Fruit fly (Drosophila melanogaster): ENCODE data around the gene CG13738.
A peak's percentile ranks its signal among the peaks of the same experiment; 100 is the strongest.

The CG13738 gene

dm6 chr3L:13986330-13986729 lies 13.1 kb upstream of the CG13738 start, which contains the start of gene CG17362 (continued):
- TF ChIP-seq CG42726 (GFP tag; IDR thresholded peaks at IDR 0.05; ENCODE audit: partially characterized antibody) (no peak), Sin3A (optimal IDR thresholded peaks at IDR 0.05) (no peak), Fer2 (tag; optimal IDR thresholded peaks at IDR 0.05) (no peak), CG2678 (tag; optimal IDR thresholded peaks at IDR 0.05) (no peak), ranshi (GFP tag; IDR thresholded peaks at IDR 0.05) (no peak), vnd (GFP tag; IDR thresholded peaks at IDR 0.05; ENCODE audit: partially characterized antibody) (no peak), CG32767 (GFP tag; IDR thresholded peaks at IDR 0.05) (no peak), HLH4C (GFP tag; IDR thresholded peaks at IDR 0.05; ENCODE audit: partially characterized antibody) (no peak), CG14050 (GFP tag; IDR thresholded peaks at IDR 0.05) (no peak), CG31224 (GFP tag; IDR thresholded peaks at IDR 0.05) (no peak), CG15011 (GFP tag; optimal IDR thresholded peaks at IDR 0.05) (peak; percentile 13), tap (tag; optimal IDR thresholded peaks at IDR 0.05) (no peak), Sox100B (GFP tag; optimal IDR thresholded peaks at IDR 0.05) (no peak), CG13296 (GFP tag; optimal IDR thresholded peaks at IDR 0.05) (no peak), Vsx1 (GFP tag; optimal IDR thresholded peaks at IDR 0.05) (no peak), onecut (GFP tag; IDR thresholded peaks at IDR 0.05) (no peak), CG8281 (tag; optimal IDR thresholded peaks at IDR 0.05) (no peak), Hmr (GFP tag; optimal IDR thresholded peaks at IDR 0.05) (peak; percentile 37), Eip74EF (GFP tag; optimal IDR thresholded peaks at IDR 0.05) (no peak), CTCF (GFP tag; optimal IDR thresholded peaks at IDR 0.05) (no peak), sug (tag; optimal IDR thresholded peaks at IDR 0.05) (no peak), dysf (GFP tag; IDR thresholded peaks at IDR 0.05) (no peak), chn (GFP tag; optimal IDR thresholded peaks at IDR 0.05) (no peak), ind (GFP tag; optimal IDR thresholded peaks at IDR 0.05) (no peak), CG12236 (GFP tag; optimal IDR thresholded peaks at IDR 0.05) (no peak), NfI (GFP tag; optimal IDR thresholded peaks at IDR 0.05) (no peak), CG2120 (GFP tag; optimal IDR thresholded peaks at IDR 0.05) (peak; percentile 14), slp2 (GFP tag; optimal IDR thresholded peaks at IDR 0.05) (no peak), bcd (GFP tag; optimal IDR thresholded peaks at IDR 0.05) (no peak), tio (GFP tag; optimal IDR thresholded peaks at IDR 0.05) (no peak), CG6813 (GFP tag; optimal IDR thresholded peaks at IDR 0.05) (peak; percentile 18), CHES-1-like (GFP tag; optimal IDR thresholded peaks at IDR 0.05) (no peak), bigmax (GFP tag; optimal IDR thresholded peaks at IDR 0.05) (no peak), h (optimal IDR thresholded peaks at IDR 0.05) (no peak), nmo (GFP tag; optimal IDR thresholded peaks at IDR 0.05) (no peak), Mes4 (GFP tag; optimal IDR thresholded peaks at IDR 0.05) (no peak), Atf6 (GFP tag; IDR thresholded peaks at IDR 0.05) (peak; percentile 21; the same call in 1 of the 2 replicates), HmgZ (tag; optimal IDR thresholded peaks at IDR 0.05) (no peak), CG9727 (GFP tag; optimal IDR thresholded peaks at IDR 0.05) (no peak), unc-4 (GFP tag; IDR thresholded peaks at IDR 0.05; ENCODE audit: partially characterized antibody) (no peak), hkb (optimal IDR thresholded peaks at IDR 0.05) (no peak), hkb (GFP tag; IDR thresholded peaks at IDR 0.05) (no peak), trem (tag; optimal IDR thresholded peaks at IDR 0.05) (no peak), mirr (GFP tag; optimal IDR thresholded peaks at IDR 0.05) (no peak), CG12942 (GFP tag; optimal IDR thresholded peaks at IDR 0.05) (no peak), CG10654 (GFP tag; optimal IDR thresholded peaks at IDR 0.05) (no peak), CG11696 (GFP tag; IDR thresholded peaks at IDR 0.05) (no peak), Xrp1 (GFP tag; IDR thresholded peaks at IDR 0.05) (no peak), D (optimal IDR thresholded peaks at IDR 0.05) (no peak), D (GFP tag; optimal IDR thresholded peaks at IDR 0.05) (no peak), Neu2 (GFP tag; optimal IDR thresholded peaks at IDR 0.05; ENCODE audit: borderline replicate concordance) (no peak), CG10565 (GFP tag; optimal IDR thresholded peaks at IDR 0.05) (no peak), Hr51 (GFP tag; optimal IDR thresholded peaks at IDR 0.05) (no peak)

Measured in whole organism, embryonic.